Worm (Caenorhabditis elegans): ENCODE measurements around the gene Y55D5A.4.

- TF ChIP-seq egl-27 (tag; optimal IDR thresholded peaks at IDR 0.05) (no peak), unc-39 (tag; optimal IDR thresholded peaks at IDR 0.05) (no peak), mdl-1 (tag; optimal IDR thresholded peaks at IDR 0.05) (no peak), elt-2 (tag; optimal IDR thresholded peaks at IDR 0.05) (no peak), ztf-4 (tag; optimal IDR thresholded peaks at IDR 0.05) (no peak), lin-39 (tag; optimal IDR thresholded peaks at IDR 0.05) (no peak)
These were observed 16.9 kb downstream of the Y55D5A.4 start for ce11 chrIII:2972977-2973376.
